Worm (Caenorhabditis elegans) whole organism, L1 larva: ENCODE data around the gene C25A8.1.

Experiments
- F16B12.6 ChIP-seq: fragments of 150-350 bp; optimal IDR thresholded peaks from 2 replicates; lab custom pipeline; 2014; ENCODE audit warnings: missing biosample characterization, missing genetic modification characterization
- Y116A8C.19 ChIP-seq: sonication (generic microtip); optimal IDR thresholded peaks from 2 replicates; lab custom pipeline; 2016; ENCODE audit warnings: missing compliant biosample characterization, missing genetic modification characterization, borderline replicate concordance
- aha-1 ChIP-seq: fragments of 150-350 bp; optimal IDR thresholded peaks from 2 replicates; lab custom pipeline; 2014; ENCODE audit warnings: missing biosample characterization, missing genetic modification characterization
- alr-1 ChIP-seq: fragments of 200-800 bp; sonication (Bioruptor generic); optimal IDR thresholded peaks from 2 replicates; lab custom pipeline; 2018; ENCODE audit warnings: borderline replicate concordance, mild to moderate bottlenecking, missing genetic modification characterization, missing compliant biosample characterization
- aly-2 ChIP-seq: fragments of 150-350 bp; optimal IDR thresholded peaks from 2 replicates; lab custom pipeline; 2014; ENCODE audit warnings: missing biosample characterization, missing genetic modification characterization
- ceh-63 ChIP-seq: fragments of 200-800 bp; sonication (Bioruptor generic); optimal IDR thresholded peaks from 2 replicates; lab custom pipeline; 2018; ENCODE audit warnings: mild to moderate bottlenecking, missing genetic modification characterization, missing compliant biosample characterization
- ceh-82 ChIP-seq, 3 experiments: fragments of 150-350 bp in 1 of 3; sonication (generic microtip) in 2 of 3; optimal IDR thresholded peaks; 2 replicates each; lab custom pipeline; 2014 to 2017; ENCODE audit warnings: missing biosample characterization in 3 of 3, missing genetic modification characterization in 3 of 3
- ceh-88 ChIP-seq: fragments of 200-800 bp; sonication (Bioruptor generic); IDR thresholded peaks from 2 replicates; pipeline ENCODE4 v1.3.6; 2022; ENCODE audit warnings: missing genetic modification characterization, missing compliant biosample characterization
- ceh-90 ChIP-seq: sonication (generic microtip); optimal IDR thresholded peaks from 2 replicates; lab custom pipeline; 2016; ENCODE audit warnings: missing genetic modification characterization, missing compliant biosample characterization
- efl-3 ChIP-seq: fragments of 200-800 bp; sonication (Bioruptor generic); optimal IDR thresholded peaks from 2 replicates; lab custom pipeline; 2018; ENCODE audit warnings: mild to moderate bottlenecking, missing genetic modification characterization, missing compliant biosample characterization
- egl-13 ChIP-seq: sonication (generic microtip); optimal IDR thresholded peaks from 2 replicates; lab custom pipeline; 2016; ENCODE audit warnings: missing genotype, missing genetic modification reagents, missing genetic modification characterization, missing compliant biosample characterization
- egl-27 ChIP-seq, 2 experiments: fragments of 150-350 bp in 1 of 2; sonication (generic microtip); optimal IDR thresholded peaks; 3 replicates each; lab custom pipeline; 2017 to 2018; ENCODE audit warnings: missing biosample characterization in 2 of 2, missing genetic modification characterization in 2 of 2, missing genetic modification reagents in 2 of 2
- elt-2 ChIP-seq: sonication (generic microtip); optimal IDR thresholded peaks from 2 replicates; lab custom pipeline; 2016; ENCODE audit warnings: missing genetic modification characterization, mild to moderate bottlenecking, inconsistent platforms, missing compliant biosample characterization, missing genetic modification reagents
- elt-3 ChIP-seq, 6 experiments: fragments of 150-350 bp in 1 of 6; sonication (generic microtip); optimal IDR thresholded peaks; 2 replicates each; lab custom pipeline; 2017 to 2018; ENCODE audit warnings: missing biosample characterization in 6 of 6, missing genetic modification characterization in 6 of 6, inconsistent platforms in 1 of 6
- grh-1 ChIP-seq: fragments of 200-800 bp; sonication (Bioruptor generic); IDR thresholded peaks from 2 replicates; pipeline ENCODE4 v1.3.6; 2022; ENCODE audit warnings: missing genetic modification reagents, missing genetic modification characterization, missing compliant biosample characterization
- hlh-17 ChIP-seq: fragments of 200-800 bp; sonication (Bioruptor generic); optimal IDR thresholded peaks from 2 replicates; lab custom pipeline; 2018; ENCODE audit warnings: missing genetic modification characterization, mild to moderate bottlenecking, missing compliant biosample characterization, moderate library complexity, borderline replicate concordance
- hlh-4 ChIP-seq: sonication (generic microtip); optimal IDR thresholded peaks from 2 replicates; lab custom pipeline; 2016; ENCODE audit warnings: mild to moderate bottlenecking, missing genetic modification characterization, missing compliant biosample characterization
- lin-13 ChIP-seq: fragments of 150-350 bp; optimal IDR thresholded peaks from 2 replicates; lab custom pipeline; 2014; ENCODE audit warnings: missing biosample characterization, missing genetic modification reagents, missing genetic modification characterization
- lin-15B ChIP-seq: fragments of 150-350 bp; sonication (generic microtip); optimal IDR thresholded peaks from 3 replicates; lab custom pipeline; 2014; ENCODE audit warnings: missing biosample characterization, missing genetic modification characterization
- lir-3 ChIP-seq: sonication (generic microtip); optimal IDR thresholded peaks from 2 replicates; lab custom pipeline; 2016; ENCODE audit warnings: mild to moderate bottlenecking, missing genetic modification characterization, moderate library complexity, missing compliant biosample characterization; ENCODE audit not compliant: poor library complexity
- lsy-2 ChIP-seq, 2 experiments: fragments of 150-350 bp; optimal IDR thresholded peaks; 2 replicates each; lab custom pipeline; 2014; ENCODE audit warnings: missing biosample characterization in 2 of 2, missing genetic modification characterization in 2 of 2
- mab-9 ChIP-seq: fragments of 200-800 bp; sonication (Bioruptor generic); IDR thresholded peaks from 2 replicates; pipeline ENCODE4 v1.3.6; 2022; ENCODE audit warnings: missing genetic modification reagents, missing genetic modification characterization, missing compliant biosample characterization
- mdl-1 ChIP-seq, 2 experiments: fragments of 150-350 bp; optimal IDR thresholded peaks; 2 replicates each; lab custom pipeline; 2014 to 2017; ENCODE audit warnings: missing biosample characterization in 2 of 2, missing genetic modification characterization in 2 of 2, inconsistent platforms in 1 of 2
- nhr-11 ChIP-seq: fragments of 150-350 bp; optimal IDR thresholded peaks from 2 replicates; lab custom pipeline; 2014; ENCODE audit warnings: missing biosample characterization, missing genetic modification characterization
- nhr-12 ChIP-seq: sonication (generic microtip); optimal IDR thresholded peaks from 2 replicates; lab custom pipeline; 2017; ENCODE audit warnings: missing biosample characterization, missing genetic modification characterization
- nhr-19 ChIP-seq: fragments of 200-800 bp; sonication (Bioruptor generic); conservative IDR thresholded peaks from 2 replicates; pipeline ENCODE4 v1.3.6; 2022; ENCODE audit warnings: missing genetic modification characterization, missing compliant biosample characterization
- nhr-20 ChIP-seq: sonication (generic microtip); optimal IDR thresholded peaks from 2 replicates; lab custom pipeline; 2016; ENCODE audit warnings: mild to moderate bottlenecking, missing genetic modification characterization, missing compliant biosample characterization
- nhr-237 ChIP-seq: fragments of 150-350 bp; optimal IDR thresholded peaks from 2 replicates; lab custom pipeline; 2014; ENCODE audit warnings: missing biosample characterization, missing genetic modification characterization
- nhr-28 ChIP-seq: fragments of 150-350 bp; optimal IDR thresholded peaks from 2 replicates; lab custom pipeline; 2014; ENCODE audit warnings: missing biosample characterization, missing genetic modification characterization
- nhr-71 ChIP-seq: sonication (generic microtip); optimal IDR thresholded peaks from 2 replicates; lab custom pipeline; 2016; ENCODE audit warnings: mild to moderate bottlenecking, missing genetic modification characterization, moderate library complexity, missing compliant biosample characterization
- nhr-77 ChIP-seq: fragments of 150-350 bp; optimal IDR thresholded peaks from 2 replicates; lab custom pipeline; 2014; ENCODE audit warnings: missing biosample characterization, missing genetic modification characterization
- nhr-85 ChIP-seq: sonication (generic microtip); peaks from one replicate; lab custom pipeline; 2016; ENCODE audit warnings: missing genetic modification characterization, inconsistent platforms, missing compliant biosample characterization
- nhr-90 ChIP-seq: sonication (generic microtip); optimal IDR thresholded peaks from 2 replicates; lab custom pipeline; 2016; ENCODE audit warnings: mild to moderate bottlenecking, missing genetic modification characterization, missing compliant biosample characterization; ENCODE audit not compliant: poor library complexity
- pag-3 ChIP-seq: sonication (generic microtip); optimal IDR thresholded peaks from 2 replicates; lab custom pipeline; 2017; ENCODE audit warnings: missing genetic modification characterization, mild to moderate bottlenecking, missing compliant biosample characterization, antibody characterized with exemption, borderline replicate concordance; ENCODE audit not compliant: insufficient read depth
- pqm-1 ChIP-seq: sonication (generic microtip); optimal IDR thresholded peaks from 3 replicates; lab custom pipeline; 2017; ENCODE audit warnings: missing biosample characterization, missing genetic modification characterization
- rnt-1 ChIP-seq: sonication (generic microtip); optimal IDR thresholded peaks from 2 replicates; lab custom pipeline; 2016; ENCODE audit warnings: mild to moderate bottlenecking, missing genetic modification characterization, moderate library complexity, missing compliant biosample characterization
- skn-1 ChIP-seq: fragments of 150-350 bp; optimal IDR thresholded peaks from 2 replicates; lab custom pipeline; 2014; ENCODE audit warnings: missing biosample characterization, missing genetic modification characterization
- snpc-4 ChIP-seq: fragments of 150-350 bp; optimal IDR thresholded peaks from 2 replicates; lab custom pipeline; 2014; ENCODE audit warnings: missing biosample characterization, missing genetic modification characterization
- snu-23 ChIP-seq: sonication (generic microtip); optimal IDR thresholded peaks from 2 replicates; lab custom pipeline; 2016; ENCODE audit warnings: missing genetic modification characterization, missing compliant biosample characterization
- sox-4 ChIP-seq: sonication (generic microtip); optimal IDR thresholded peaks from 2 replicates; lab custom pipeline; 2016; ENCODE audit warnings: missing genetic modification characterization, missing compliant biosample characterization
- sup-37 ChIP-seq: fragments of 200-800 bp; sonication (Bioruptor generic); optimal IDR thresholded peaks from 2 replicates; lab custom pipeline; 2018; ENCODE audit warnings: mild to moderate bottlenecking, missing genetic modification characterization, missing compliant biosample characterization
- tbx-2 ChIP-seq: sonication (generic microtip); optimal IDR thresholded peaks from 2 replicates; lab custom pipeline; 2016; ENCODE audit warnings: missing genetic modification characterization, missing compliant biosample characterization
- tlp-1 ChIP-seq: fragments of 150-350 bp; optimal IDR thresholded peaks from 2 replicates; lab custom pipeline; 2014; ENCODE audit warnings: missing biosample characterization, missing genetic modification characterization
- unc-30 ChIP-seq: sonication (generic microtip); optimal IDR thresholded peaks from 2 replicates; lab custom pipeline; 2017; ENCODE audit warnings: missing biosample characterization, missing genetic modification characterization
- unc-86 ChIP-seq: sonication (generic microtip); optimal IDR thresholded peaks from 2 replicates; lab custom pipeline; 2016; ENCODE audit warnings: missing genetic modification characterization, missing compliant biosample characterization
- xbp-1 ChIP-seq: sonication (generic microtip); optimal IDR thresholded peaks from 2 replicates; lab custom pipeline; 2016; ENCODE audit warnings: missing genetic modification characterization, missing compliant biosample characterization
- ztf-4 ChIP-seq: fragments of 150-350 bp; optimal IDR thresholded peaks from 2 replicates; lab custom pipeline; 2014; ENCODE audit warnings: missing biosample characterization, missing genetic modification characterization

The C25A8.1 gene

DNA sequence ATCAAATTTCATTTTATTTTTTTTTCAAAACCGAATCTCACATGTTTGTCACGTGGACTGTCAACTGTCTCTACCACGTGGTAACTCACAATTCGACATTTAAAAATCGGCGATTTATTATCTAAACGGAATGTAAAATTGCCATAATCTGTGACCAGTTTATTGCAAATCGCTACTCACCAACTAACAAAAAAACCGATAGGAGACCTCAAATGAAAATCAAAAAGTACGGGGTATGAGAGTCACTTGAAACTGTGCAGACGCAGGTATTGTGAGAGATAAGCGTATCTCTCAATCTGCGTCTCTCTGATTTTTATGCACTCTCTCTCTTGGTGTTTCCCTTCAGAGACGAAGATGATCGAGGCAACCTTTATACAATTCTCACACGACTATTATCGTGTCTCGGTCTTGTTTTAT lies 36.8 kb downstream of the C25A8.1 start (continued):
- no peak for TF ChIP-seq pag-3
- TF ChIP-seq tbx-2 (tag; lab: Kevin White, UChicago) = peak; percentile 70
- TF ChIP-seq ceh-90 = no peak
- TF ChIP-seq snpc-4 (tag; lab: Kevin White, UChicago) = peak; percentile 27
- TF ChIP-seq rnt-1 (tag; lab: Kevin White, UChicago) = peak; percentile 39
- TF ChIP-seq xbp-1 (tag; lab: Kevin White, UChicago) = peak; percentile 49
- peak; percentile 43 for TF ChIP-seq nhr-77 (tag; lab: Kevin White, UChicago)
- TF ChIP-seq F16B12.6 (tag; lab: Kevin White, UChicago) = no peak
- TF ChIP-seq elt-3 (tag; optimal IDR thresholded peaks at IDR 0.05; lab: Kevin White, UChicago) = peak in 3 of 6 experiments; percentile 81 to 91 (median 91)
- TF ChIP-seq aha-1 (tag; lab: Kevin White, UChicago) = no peak
- no peak for TF ChIP-seq lin-15B (tag; lab: Kevin White, UChicago)
- peak in 1 of 2 experiments; percentile 86 for TF ChIP-seq mdl-1 (tag; optimal IDR thresholded peaks at IDR 0.05; lab: Kevin White, UChicago)
- no peak for TF ChIP-seq lir-3 (tag; lab: Kevin White, UChicago)
- peak in 2 of 3 experiments; percentile 38 to 40 for TF ChIP-seq ceh-82 (tag; optimal IDR thresholded peaks at IDR 0.05; lab: Kevin White, UChicago)
- no peak for TF ChIP-seq pqm-1 (tag; lab: Kevin White, UChicago)
- peak in 1 of 2 experiments; percentile 59 for TF ChIP-seq egl-27 (tag; optimal IDR thresholded peaks at IDR 0.05; lab: Kevin White, UChicago)
- no peak for TF ChIP-seq Y116A8C.19 (tag; lab: Kevin White, UChicago)
- TF ChIP-seq elt-2 (tag; lab: Kevin White, UChicago) = peak; percentile 93
- TF ChIP-seq ztf-4 (tag; lab: Kevin White, UChicago) = no peak
- TF ChIP-seq skn-1 (tag; lab: Kevin White, UChicago) = peak; percentile 9
- no peak for TF ChIP-seq nhr-12 (tag; lab: Kevin White, UChicago)
- TF ChIP-seq efl-3 (GFP tag; lab: Kevin White, UChicago) = no peak
- peak; percentile 48 for TF ChIP-seq lin-13 (GFP tag; lab: Kevin White, UChicago)
- no peak for TF ChIP-seq unc-86
- no peak for TF ChIP-seq nhr-237 (tag; lab: Kevin White, UChicago)
- TF ChIP-seq hlh-17 (GFP tag; lab: Kevin White, UChicago) = no peak
- no peak for TF ChIP-seq sox-4 (tag; lab: Kevin White, UChicago)
- TF ChIP-seq nhr-28 (tag; lab: Kevin White, UChicago) = no peak
- TF ChIP-seq ceh-63 (GFP tag; lab: Kevin White, UChicago) = no peak
- TF ChIP-seq sup-37 (GFP tag; lab: Kevin White, UChicago) = peak; percentile 27
- TF ChIP-seq nhr-71 = peak; percentile 91
- TF ChIP-seq nhr-20 (tag; lab: Kevin White, UChicago) = peak; percentile 89
- TF ChIP-seq tlp-1 (tag; lab: Kevin White, UChicago) = no peak
- peak; percentile 98 for TF ChIP-seq nhr-85 (tag; lab: Kevin White, UChicago)
- TF ChIP-seq unc-30 (tag; lab: Kevin White, UChicago) = no peak
- no peak for TF ChIP-seq hlh-4
- no peak for TF ChIP-seq nhr-11 (tag; lab: Kevin White, UChicago)
- peak; percentile 78 for TF ChIP-seq grh-1 (GFP tag; lab: Robert Waterston, UW)
- TF ChIP-seq mab-9 (GFP tag; lab: Robert Waterston, UW) = no peak
- no peak for TF ChIP-seq alr-1 (tag; lab: Kevin White, UChicago)
- no peak for TF ChIP-seq aly-2 (tag; lab: Kevin White, UChicago)
- TF ChIP-seq lsy-2 (tag; optimal IDR thresholded peaks at IDR 0.05; lab: Kevin White, UChicago) = peak; percentile 66 to 67
- TF ChIP-seq nhr-90 (tag; lab: Kevin White, UChicago) = peak; percentile 83
- peak; percentile 83 for TF ChIP-seq nhr-19 (GFP tag; lab: Robert Waterston, UW)
- TF ChIP-seq egl-13 (tag; lab: Kevin White, UChicago) = no peak
- TF ChIP-seq snu-23 (GFP tag; lab: Kevin White, UChicago) = peak; percentile 91
- no peak for TF ChIP-seq ceh-88 (GFP tag; lab: Robert Waterston, UW)
